Worm (Caenorhabditis elegans) whole organism, young adult: Measurements from ENCODE around the gene T26E4.3.

Experiments used
- F33H1.4 ChIP-seq: fragments of 200-800 bp; sonication (Bioruptor generic); IDR thresholded peaks from 2 replicates; pipeline ENCODE4 v1.3.6; 2022; ENCODE audit warnings: missing genetic modification reagents, missing genetic modification characterization, missing compliant biosample characterization
- hrde-1 ChIP-seq: sonication (generic microtip); optimal IDR thresholded peaks from 2 replicates; lab custom pipeline; 2016; ENCODE audit warnings: missing genetic modification characterization, mild to moderate bottlenecking, missing compliant biosample characterization, moderate library complexity, missing genotype, missing genetic modification reagents, borderline replicate concordance
- snpc-1.1 ChIP-seq: sonication (generic microtip); optimal IDR thresholded peaks from 2 replicates; lab custom pipeline; 2017; ENCODE audit warnings: missing genetic modification characterization, mild to moderate bottlenecking, missing compliant biosample characterization, antibody characterized with exemption, moderate library complexity, missing genotype, missing genetic modification reagents; ENCODE audit not compliant: insufficient read depth
- unc-130 ChIP-seq: sonication (generic microtip); optimal IDR thresholded peaks from 2 replicates; lab custom pipeline; 2016; ENCODE audit warnings: missing genetic modification reagents, missing genetic modification characterization, missing compliant biosample characterization

DNA sequence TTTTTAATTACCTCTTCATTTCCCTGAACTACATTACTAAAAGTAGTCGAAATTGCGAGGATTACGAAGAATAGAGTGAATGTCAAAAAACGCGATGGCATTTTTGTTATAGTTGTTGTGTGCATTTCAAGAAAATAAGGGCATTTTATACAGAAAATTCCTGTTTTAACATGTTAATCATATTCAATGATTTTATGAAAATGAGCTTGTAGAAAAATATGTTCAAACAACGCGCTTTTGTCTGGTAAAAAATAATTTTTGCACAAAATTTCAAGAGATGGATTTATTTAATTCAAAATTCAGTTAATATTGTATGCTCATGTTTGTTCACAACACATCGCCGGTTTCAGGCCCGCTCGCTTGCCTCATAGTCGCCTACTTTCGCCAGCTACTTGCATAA, 15.5 kb downstream of the T26E4.3 start, which contains the start of gene T26E4.10:
- no peak for TF ChIP-seq hrde-1 (tag; lab: Kevin White, UChicago)
- no peak for TF ChIP-seq snpc-1.1 (tag; lab: Kevin White, UChicago)
- no peak for TF ChIP-seq unc-130 (GFP tag; lab: Kevin White, UChicago)
- TF ChIP-seq F33H1.4 = no peak
